Fruit fly (Drosophila melanogaster) whole organism, embryonic: ENCODE measurements around the gene Ccn.

Experiments used
- Atf6 ChIP-seq: fragments of 200-800 bp; sonication (Bioruptor generic); IDR thresholded peaks from 2 replicates; pipeline ENCODE4 v1.3.6; 2022; ENCODE audit warnings: missing biosample characterization, missing genetic modification characterization
- CG10147 ChIP-seq: fragments of 200-800 bp; sonication (Bioruptor generic); optimal IDR thresholded peaks from 2 replicates; lab custom pipeline; 2019; ENCODE audit warnings: missing biosample characterization, mild to moderate bottlenecking, missing genetic modification characterization, moderate library complexity
- CG11504 ChIP-seq: fragments of 200-800 bp; sonication (Bioruptor generic); optimal IDR thresholded peaks from 3 replicates; lab custom pipeline; 2019; ENCODE audit warnings: missing biosample characterization, mild to moderate bottlenecking, missing genetic modification characterization, moderate library complexity
- CG12155 ChIP-seq: fragments of 200-800 bp; sonication (Bioruptor generic); optimal IDR thresholded peaks from 3 replicates; lab custom pipeline; 2016; ENCODE audit warnings: missing biosample characterization, missing genetic modification characterization
- CG12391 ChIP-seq: fragments of 200-800 bp; sonication (Bioruptor generic); optimal IDR thresholded peaks from 3 replicates; lab custom pipeline; 2018; ENCODE audit warnings: missing biosample characterization, mild to moderate bottlenecking, missing genetic modification characterization, moderate library complexity
- CG13624 ChIP-seq: fragments of 200-800 bp; sonication (Bioruptor generic); optimal IDR thresholded peaks from 2 replicates; lab custom pipeline; 2016; ENCODE audit warnings: missing biosample characterization, missing genetic modification characterization
- CG14014 ChIP-seq: fragments of 200-800 bp; sonication (Bioruptor generic); IDR thresholded peaks from 2 replicates; pipeline ENCODE4 v1.3.6; 2022; ENCODE audit warnings: missing biosample characterization, missing genetic modification characterization
- CG15011 ChIP-seq: fragments of 200-800 bp; sonication (Bioruptor generic); optimal IDR thresholded peaks from 3 replicates; lab custom pipeline; 2018; ENCODE audit warnings: missing biosample characterization, mild to moderate bottlenecking, missing genetic modification characterization
- CG16813 ChIP-seq: fragments of 200-800 bp; sonication (Bioruptor generic); IDR thresholded peaks from 3 replicates; pipeline ENCODE4 v1.3.6; 2022; ENCODE audit warnings: missing biosample characterization, missing genetic modification characterization; ENCODE audit not compliant: partially characterized antibody
- CG17186 ChIP-seq: fragments of 200-800 bp; sonication (Bioruptor generic); optimal IDR thresholded peaks from 3 replicates; lab custom pipeline; 2017; ENCODE audit warnings: missing biosample characterization, missing genetic modification reagents, missing genetic modification characterization
- CG17912 ChIP-seq: fragments of 200-800 bp; sonication (Bioruptor generic); optimal IDR thresholded peaks from 2 replicates; lab custom pipeline; 2018; ENCODE audit warnings: missing biosample characterization, mild to moderate bottlenecking, missing genetic modification characterization
- CG2678 ChIP-seq: fragments of 200-800 bp; sonication (Bioruptor generic); optimal IDR thresholded peaks from 3 replicates; lab custom pipeline; 2019; ENCODE audit warnings: missing biosample characterization, mild to moderate bottlenecking, missing genetic modification characterization, moderate library complexity
- CG30431 ChIP-seq: fragments of 200-800 bp; sonication (Bioruptor generic); optimal IDR thresholded peaks from 2 replicates; lab custom pipeline; 2017; ENCODE audit warnings: missing biosample characterization, missing genetic modification characterization
- CG34224 ChIP-seq: fragments of 200-800 bp; sonication (Bioruptor generic); IDR thresholded peaks from 3 replicates; pipeline ENCODE4 v1.3.6; 2022; ENCODE audit warnings: missing biosample characterization, missing genetic modification characterization; ENCODE audit not compliant: partially characterized antibody
- CG34376 ChIP-seq: fragments of 200-800 bp; sonication (Bioruptor generic); optimal IDR thresholded peaks from 2 replicates; lab custom pipeline; 2018; ENCODE audit warnings: missing biosample characterization, mild to moderate bottlenecking, missing genetic modification characterization
- CG3995 ChIP-seq: fragments of 200-800 bp; sonication (Bioruptor generic); optimal IDR thresholded peaks from 3 replicates; lab custom pipeline; 2016; ENCODE audit warnings: missing biosample characterization, missing genetic modification characterization
- CG4854 ChIP-seq: fragments of 200-800 bp; sonication (Bioruptor generic); optimal IDR thresholded peaks from 2 replicates; lab custom pipeline; 2016; ENCODE audit warnings: missing biosample characterization, missing genetic modification characterization, inconsistent platforms
- CG6791 ChIP-seq: fragments of 200-800 bp; sonication (Bioruptor generic); IDR thresholded peaks from 3 replicates; pipeline ENCODE4 v1.3.6; 2022; ENCODE audit warnings: missing biosample characterization, missing genetic modification characterization; ENCODE audit not compliant: partially characterized antibody
- CG7556 ChIP-seq: fragments of 200-800 bp; sonication (Bioruptor generic); optimal IDR thresholded peaks from 2 replicates; lab custom pipeline; 2017; ENCODE audit warnings: missing biosample characterization, mild to moderate bottlenecking, missing genetic modification characterization
- Chrac-16 ChIP-seq: fragments of 200-800 bp; sonication (Bioruptor generic); optimal IDR thresholded peaks from 3 replicates; lab custom pipeline; 2016; ENCODE audit warnings: missing biosample characterization, missing genetic modification characterization
- Dp ChIP-seq: fragments of 200-800 bp; sonication (Bioruptor generic); optimal IDR thresholded peaks from 2 replicates; lab custom pipeline; 2018; ENCODE audit warnings: missing biosample characterization, mild to moderate bottlenecking, missing genetic modification characterization, moderate library complexity
- Dref ChIP-seq: fragments of 200-800 bp; sonication (Bioruptor generic); IDR thresholded peaks from 2 replicates; pipeline ENCODE4 v1.3.6; 2022; ENCODE audit warnings: missing biosample characterization, missing genetic modification characterization
- Hr78 ChIP-seq, 2 experiments: fragments of 200-800 bp in 1 of 2; fragments of >200 bp in 1 of 2; sonication (Bioruptor generic) in 1 of 2; optimal IDR thresholded peaks; 2 replicates each; lab custom pipeline; 2017 to 2019; ENCODE audit warnings: missing biosample characterization in 2 of 2, missing genetic modification characterization in 2 of 2, mild to moderate bottlenecking in 1 of 2, moderate library complexity in 1 of 2
- Kr ChIP-seq: fragments of 200-800 bp; sonication (Bioruptor generic); optimal IDR thresholded peaks from 2 replicates; lab custom pipeline; 2017; ENCODE audit warnings: missing biosample characterization, mild to moderate bottlenecking, missing genetic modification characterization
- Mrtf ChIP-seq: fragments of 200-800 bp; sonication (Bioruptor generic); IDR thresholded peaks from 3 replicates; pipeline ENCODE4 v1.3.6; 2022; ENCODE audit warnings: missing biosample characterization, missing genetic modification characterization
- NC2α ChIP-seq: fragments of 200-800 bp; sonication (Bioruptor generic); optimal IDR thresholded peaks from 2 replicates; lab custom pipeline; 2016; ENCODE audit warnings: missing biosample characterization, missing genetic modification characterization
- Ptx1 ChIP-seq: fragments of 200-800 bp; sonication (Bioruptor generic); IDR thresholded peaks from 2 replicates; pipeline ENCODE4 v1.3.6; 2022; ENCODE audit warnings: missing biosample characterization, missing genetic modification characterization
- Stat92E ChIP-seq, 3 experiments: fragments of >200 bp in 2 of 3; fragments of 200-800 bp in 1 of 3; sonication (Bioruptor generic) in 1 of 3; optimal IDR thresholded peaks; 2 replicates each; lab custom pipeline; 2017 to 2019; ENCODE audit warnings: missing biosample characterization in 3 of 3, missing genetic modification characterization in 3 of 3, mild to moderate bottlenecking in 1 of 3, moderate library complexity in 1 of 3
- amos ChIP-seq: fragments of 200-800 bp; sonication (Bioruptor generic); IDR thresholded peaks from 2 replicates; pipeline ENCODE4 v1.3.6; 2022; ENCODE audit warnings: missing biosample characterization, missing genetic modification characterization; ENCODE audit not compliant: partially characterized antibody
- ap ChIP-seq: fragments of 200-800 bp; sonication (Bioruptor generic); IDR thresholded peaks from 2 replicates; pipeline ENCODE4 v1.3.6; 2022; ENCODE audit warnings: missing biosample characterization, missing genetic modification characterization
- da ChIP-seq: fragments of 200-800 bp; sonication (Bioruptor generic); optimal IDR thresholded peaks from 2 replicates; lab custom pipeline; 2016; ENCODE audit warnings: missing biosample characterization, missing genetic modification characterization
- disco-r ChIP-seq: fragments of 200-800 bp; sonication (Bioruptor generic); optimal IDR thresholded peaks from 2 replicates; lab custom pipeline; 2016; ENCODE audit warnings: missing biosample characterization, missing genetic modification characterization
- fd96Cb ChIP-seq: fragments of 200-800 bp; sonication (Bioruptor generic); optimal IDR thresholded peaks from 2 replicates; lab custom pipeline; 2018; ENCODE audit warnings: missing biosample characterization, mild to moderate bottlenecking, missing genetic modification characterization, moderate library complexity
- hkb ChIP-seq, 2 experiments: fragments of 200-800 bp in 1 of 2; fragments of >200 bp in 1 of 2; sonication (Bioruptor generic) in 1 of 2; IDR thresholded peaks in 1 of 2; optimal IDR thresholded peaks in 1 of 2; 2 replicates each; pipeline versions ENCODE4 v1.3.6 to Lab custom; 2017 to 2022; ENCODE audit warnings: missing biosample characterization in 1 of 2, missing genetic modification characterization in 1 of 2
- jumu ChIP-seq: fragments of 200-800 bp; sonication (Bioruptor generic); optimal IDR thresholded peaks from 3 replicates; lab custom pipeline; 2016; ENCODE audit warnings: missing biosample characterization, missing genetic modification characterization
- kah ChIP-seq: fragments of 200-800 bp; sonication (Bioruptor generic); optimal IDR thresholded peaks from 2 replicates; lab custom pipeline; 2018; ENCODE audit warnings: missing biosample characterization, mild to moderate bottlenecking, missing genetic modification characterization
- lola ChIP-seq, 3 experiments: fragments of >200 bp in 2 of 3; fragments of 200-800 bp in 1 of 3; sonication (Bioruptor generic) in 1 of 3; optimal IDR thresholded peaks; 2 replicates each; lab custom pipeline; 2017 to 2019; ENCODE audit warnings: missing biosample characterization in 3 of 3, missing genetic modification characterization in 3 of 3, mild to moderate bottlenecking in 1 of 3, moderate library complexity in 1 of 3
- nau ChIP-seq: fragments of 200-800 bp; sonication (Bioruptor generic); optimal IDR thresholded peaks from 3 replicates; lab custom pipeline; 2017; ENCODE audit warnings: missing biosample characterization, mild to moderate bottlenecking, missing genetic modification characterization, missing genetic modification reagents
- pita ChIP-seq: fragments of 200-800 bp; sonication (Bioruptor generic); optimal IDR thresholded peaks from 2 replicates; lab custom pipeline; 2017; ENCODE audit warnings: missing biosample characterization, mild to moderate bottlenecking, missing genetic modification characterization
- pum ChIP-seq: fragments of 200-800 bp; sonication (Bioruptor generic); optimal IDR thresholded peaks from 2 replicates; lab custom pipeline; 2016; ENCODE audit warnings: missing biosample characterization, missing genetic modification characterization
- repo ChIP-seq: fragments of 200-800 bp; sonication (Bioruptor generic); optimal IDR thresholded peaks from 2 replicates; lab custom pipeline; 2016; ENCODE audit warnings: missing biosample characterization, missing genetic modification characterization
- shn ChIP-seq: fragments of 200-800 bp; sonication (Bioruptor generic); optimal IDR thresholded peaks from 3 replicates; lab custom pipeline; 2016; ENCODE audit warnings: missing biosample characterization, missing genetic modification characterization
- sima ChIP-seq: fragments of 200-800 bp; sonication (Bioruptor generic); optimal IDR thresholded peaks from 2 replicates; lab custom pipeline; 2016; ENCODE audit warnings: missing biosample characterization, missing genetic modification characterization
- tin ChIP-seq: fragments of 200-800 bp; sonication (Bioruptor generic); optimal IDR thresholded peaks from 3 replicates; lab custom pipeline; 2016; ENCODE audit warnings: missing biosample characterization, missing genetic modification characterization
- wek ChIP-seq: fragments of 200-800 bp; sonication (Bioruptor generic); optimal IDR thresholded peaks from 3 replicates; lab custom pipeline; 2018; ENCODE audit warnings: missing biosample characterization, mild to moderate bottlenecking, missing genetic modification characterization, moderate library complexity
- z ChIP-seq: fragments of 200-800 bp; sonication (Bioruptor generic); IDR thresholded peaks from 3 replicates; pipeline ENCODE4 v1.3.6; 2022; ENCODE audit warnings: missing biosample characterization, missing genetic modification characterization
- zf30C ChIP-seq: fragments of 200-800 bp; sonication (Bioruptor generic); optimal IDR thresholded peaks from 3 replicates; lab custom pipeline; 2018; ENCODE audit warnings: missing biosample characterization, mild to moderate bottlenecking, missing genetic modification characterization

Gene Ccn

DNA sequence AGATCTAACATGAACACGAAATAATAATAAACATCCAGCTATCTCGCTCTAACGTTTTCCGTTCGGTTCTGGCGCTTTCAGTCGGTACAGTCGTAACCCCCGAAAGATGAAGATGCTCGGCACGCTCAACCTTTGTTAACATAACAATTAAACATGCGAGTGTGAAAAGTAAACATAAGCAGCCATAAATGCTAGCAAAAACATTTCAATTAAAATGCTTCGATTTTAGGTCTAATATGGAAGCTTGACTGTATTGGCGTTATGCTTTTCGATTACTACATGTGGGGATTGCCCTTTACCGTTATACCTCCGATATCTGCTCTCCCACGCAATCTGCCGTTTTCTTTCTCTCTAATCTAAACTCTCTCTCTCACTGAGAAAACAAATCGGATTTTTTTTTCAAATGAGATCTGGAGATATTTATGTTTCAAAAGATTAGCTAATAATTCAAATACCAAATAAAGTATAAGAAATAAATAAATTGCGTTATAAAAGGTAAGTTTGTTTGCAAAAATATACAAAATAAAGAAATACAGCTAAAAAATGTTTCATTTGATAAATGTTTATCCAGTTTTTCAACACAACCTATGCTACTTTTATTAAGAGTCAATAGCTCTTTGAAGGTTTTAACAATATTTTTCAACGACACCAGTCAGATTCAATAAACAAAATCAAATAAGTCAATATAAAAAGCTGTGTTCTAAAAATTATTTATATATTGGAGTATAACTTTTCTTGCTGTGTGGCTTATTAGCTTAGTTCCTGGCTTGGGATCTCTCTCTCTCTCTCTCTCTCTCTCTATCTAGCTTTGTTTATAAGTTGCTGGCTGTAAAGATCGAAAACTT, 31.2 kb upstream of the Ccn start (continued):
- TF ChIP-seq pita, result no peak
- peak in 1 of 3 experiments; percentile 65 for TF ChIP-seq lola (GFP tag; optimal IDR thresholded peaks at IDR 0.05; lab: Kevin White, UChicago)
- TF ChIP-seq CG12155 (GFP tag; lab: Kevin White, UChicago), result peak; percentile 85
- TF ChIP-seq CG16813, result no peak
- peak; percentile 77 for TF ChIP-seq CG11504
- peak; percentile 75 for TF ChIP-seq disco-r
- TF ChIP-seq zf30C (GFP tag; lab: Kevin White, UChicago), result peak; percentile 36
- peak; percentile 82 for TF ChIP-seq wek
- TF ChIP-seq da (GFP tag; lab: Kevin White, UChicago), result peak; percentile 77
- peak; percentile 77 for TF ChIP-seq CG15011
- TF ChIP-seq Stat92E (GFP tag; optimal IDR thresholded peaks at IDR 0.05; lab: Kevin White, UChicago), result no peak
- peak; percentile 92 for TF ChIP-seq Ptx1 (GFP tag; lab: Robert Waterston, UW)
- TF ChIP-seq fd96Cb, result peak; percentile 81
- TF ChIP-seq tin (GFP tag; lab: Kevin White, UChicago), result peak; percentile 79
- peak; percentile 72 for TF ChIP-seq CG7556 (GFP tag; lab: Kevin White, UChicago)
- peak; percentile 85 for TF ChIP-seq pum (GFP tag; lab: Kevin White, UChicago)
- TF ChIP-seq Atf6 (GFP tag; lab: Robert Waterston, UW), result peak; percentile 93
- TF ChIP-seq CG17186 (GFP tag; lab: Kevin White, UChicago), result peak; percentile 48
- TF ChIP-seq CG3995 (GFP tag; lab: Kevin White, UChicago), result peak; percentile 60
- peak; percentile 47 for TF ChIP-seq kah
- TF ChIP-seq Mrtf (GFP tag; lab: Robert Waterston, UW), result peak; percentile 91
- TF ChIP-seq CG6791 (GFP tag; lab: Robert Waterston, UW), result no peak
- TF ChIP-seq CG4854, result peak; percentile 75
- TF ChIP-seq nau, result peak; percentile 78
- no peak for TF ChIP-seq Kr
- TF ChIP-seq z (GFP tag; lab: Robert Waterston, UW), result no peak
- TF ChIP-seq CG14014, result peak; percentile 92
- peak; percentile 84 for TF ChIP-seq CG10147
- TF ChIP-seq CG30431 (GFP tag; lab: Kevin White, UChicago), result peak; percentile 79
- no peak for TF ChIP-seq Dp (GFP tag; lab: Kevin White, UChicago)
- peak; percentile 57 for TF ChIP-seq sima (GFP tag; lab: Kevin White, UChicago)
- TF ChIP-seq Hr78 (GFP tag; optimal IDR thresholded peaks at IDR 0.05; lab: Kevin White, UChicago), result peak in 1 of 2 experiments; percentile 55
- TF ChIP-seq CG13624 (GFP tag; lab: Kevin White, UChicago), result peak; percentile 93
- no peak for TF ChIP-seq hkb (optimal IDR thresholded peaks at IDR 0.05; lab: Kevin White, UChicago)
- peak; percentile 91 for TF ChIP-seq hkb (GFP tag; IDR thresholded peaks at IDR 0.05; lab: Robert Waterston, UW)
- peak; percentile 49 for TF ChIP-seq Dref (GFP tag; lab: Robert Waterston, UW)
- peak; percentile 15 for TF ChIP-seq CG17912 (GFP tag; lab: Kevin White, UChicago)
- TF ChIP-seq repo (GFP tag; lab: Kevin White, UChicago), result peak; percentile 79
- no peak for TF ChIP-seq CG34224 (GFP tag; lab: Robert Waterston, UW)
- TF ChIP-seq CG2678 (tag; lab: Kevin White, UChicago), result peak; percentile 88
- peak; percentile 79 for TF ChIP-seq CG34376 (GFP tag; lab: Kevin White, UChicago)
- peak; percentile 80 for TF ChIP-seq CG12391 (tag; lab: Kevin White, UChicago)
- TF ChIP-seq jumu (GFP tag; lab: Kevin White, UChicago), result peak; percentile 86
- TF ChIP-seq NC2α, result peak; percentile 66
- TF ChIP-seq amos (GFP tag; lab: Robert Waterston, UW), result no peak
- peak; percentile 78 for TF ChIP-seq Chrac-16 (GFP tag; lab: Kevin White, UChicago)
- TF ChIP-seq shn (GFP tag; lab: Kevin White, UChicago), result peak; percentile 95
- TF ChIP-seq ap (GFP tag; lab: Robert Waterston, UW), result peak; percentile 78
